Worm (Caenorhabditis elegans) whole organism, dauer: Measurements from ENCODE around the gene srz-56.
"Not testable (repeated sequence)": the region's sequence is repeated elsewhere in the genome, so short reads cannot be mapped to it uniquely, and the experiment has no call there.

ENCODE experiments used
- unc-62 ChIP-seq: sonication (generic microtip); optimal IDR thresholded peaks from 2 replicates; lab custom pipeline; 2017; ENCODE audit warnings: missing biosample characterization, missing genetic modification reagents, missing genetic modification characterization

Gene srz-56

ce11 chrIII:2245727-2246126 is 5.2 kb downstream of the srz-56 start, which contains the start of gene srd-67:
Gene srd-67, minus strand, starts transcription at chrIII:2245827.
- no peak for TF ChIP-seq unc-62 (GFP tag; lab: Kevin White, UChicago)

ce11 chrIII:2251348-2251747 is 10.8 kb downstream of the srz-56 start, which contains the start of gene fbxa-7:
Gene fbxa-7, minus strand, starts transcription at chrIII:2251448.
- TF ChIP-seq unc-62 (GFP tag; lab: Kevin White, UChicago) = no peak

- no peak for TF ChIP-seq unc-62 (GFP tag; lab: Kevin White, UChicago)
These were observed 12.5 kb downstream of the srz-56 start, which contains the start of gene fbxa-73 for ce11 chrIII:2253027-2253499. Gene fbxa-73, plus strand, starts transcription at chrIII:2253449.

- no peak for TF ChIP-seq unc-62 (GFP tag; lab: Kevin White, UChicago)
These were observed 15.0 kb downstream of the srz-56 start, which contains the start of gene fbxa-71 for ce11 chrIII:2255522-2255921. Gene fbxa-71, plus strand, starts transcription at chrIII:2255822.

- no peak for TF ChIP-seq unc-62 (GFP tag; lab: Kevin White, UChicago)
These were observed 18.3 kb downstream of the srz-56 start, which contains the start of gene fbxa-43 for ce11 chrIII:2258863-2259262. Gene fbxa-43, minus strand, starts transcription at chrIII:2258963.

- TF ChIP-seq unc-62 (GFP tag; lab: Kevin White, UChicago) = no peak
These were observed 18.8 kb downstream of the srz-56 start for ce11 chrIII:2259329-2259728.

ce11 chrIII:2261353-2261752 is 20.8 kb downstream of the srz-56 start, which contains the start of gene fbxa-42:
Gene fbxa-42, minus strand, starts transcription at chrIII:2261453.
- TF ChIP-seq unc-62 (GFP tag; lab: Kevin White, UChicago) = not testable (repeated sequence)

- no peak for TF ChIP-seq unc-62 (GFP tag; lab: Kevin White, UChicago)
These were observed 22.4 kb downstream of the srz-56 start, which contains the start of gene Y54F10BM.6 for ce11 chrIII:2262942-2263341. Gene Y54F10BM.6, plus strand, starts transcription at chrIII:2263242.

ce11 chrIII:2265986-2266701 is 25.6 kb downstream of the srz-56 start, which contains the start of gene fbxa-9:
Gene fbxa-9, plus strand, starts transcription at chrIII:2266651.
- TF ChIP-seq unc-62 (GFP tag; lab: Kevin White, UChicago) = no peak

- TF ChIP-seq unc-62 (GFP tag; lab: Kevin White, UChicago) = no peak
These were observed 31.5 kb downstream of the srz-56 start, which contains the start of gene fbxa-48 for ce11 chrIII:2272075-2272474. Gene fbxa-48, minus strand, starts transcription at chrIII:2272175.

ce11 chrIII:2272732-2273131 is 32.2 kb downstream of the srz-56 start, which contains the start of gene fbxa-39:
Gene fbxa-39, plus strand, starts transcription at chrIII:2273032.
- TF ChIP-seq unc-62 (GFP tag; lab: Kevin White, UChicago) = no peak

- no peak for TF ChIP-seq unc-62 (GFP tag; lab: Kevin White, UChicago)
These were observed 36.3 kb downstream of the srz-56 start, which contains the start of gene Y54F10BM.21 for ce11 chrIII:2276842-2277241. Gene Y54F10BM.21, plus strand, starts transcription at chrIII:2277142.

ce11 chrIII:2279457-2279856 is 38.9 kb downstream of the srz-56 start, which contains the start of gene Y54F10BM.23:
Gene Y54F10BM.23, minus strand, starts transcription at chrIII:2279557.
- TF ChIP-seq unc-62 (GFP tag; lab: Kevin White, UChicago) = no peak

- no peak for TF ChIP-seq unc-62 (GFP tag; lab: Kevin White, UChicago)
These were observed 40.0 kb downstream of the srz-56 start, which contains the start of gene Y54F10BM.22 for ce11 chrIII:2280569-2280968. Gene Y54F10BM.22, plus strand, starts transcription at chrIII:2280899.

- TF ChIP-seq unc-62 (GFP tag; lab: Kevin White, UChicago) = no peak
These were observed 41.7 kb downstream of the srz-56 start, which contains the start of gene Y54F10BM.3 for ce11 chrIII:2281975-2282957. Gene Y54F10BM.3, plus strand, starts transcription at chrIII:2282025.
